Fruit fly (Drosophila melanogaster): ENCODE data around the gene kmr.
A peak's percentile ranks its signal among the peaks of the same experiment; 100 is the strongest.

Gene kmr

dm6 chr3R:13676137-13677086 is 38.6 kb upstream of the kmr start, which contains the start of the genes Lkb1 and CG9588 (continued):
- peak; percentile 1 for TF ChIP-seq tx (GFP tag; optimal IDR thresholded peaks at IDR 0.05)
- no peak for TF ChIP-seq HmgD (GFP tag; optimal IDR thresholded peaks at IDR 0.05)
- no peak for TF ChIP-seq p53 (GFP tag; optimal IDR thresholded peaks at IDR 0.05)
- TF ChIP-seq nerfin-1 (tag; optimal IDR thresholded peaks at IDR 0.05) = no peak
- peak; percentile 23 for TF ChIP-seq CG12391 (tag; optimal IDR thresholded peaks at IDR 0.05)
- TF ChIP-seq CG6254 (GFP tag; optimal IDR thresholded peaks at IDR 0.05) = no peak
- no peak for TF ChIP-seq CG6683 (GFP tag; optimal IDR thresholded peaks at IDR 0.05)
- peak; percentile 57; the same call in 1 of the 3 replicates for TF ChIP-seq CG6175 (GFP tag; IDR thresholded peaks at IDR 0.05)
- TF ChIP-seq usp (GFP tag; optimal IDR thresholded peaks at IDR 0.05) = no peak
- no peak for TF ChIP-seq CG17186 (GFP tag; optimal IDR thresholded peaks at IDR 0.05)
- peak; percentile 70 for TF ChIP-seq CG10959 (GFP tag; IDR thresholded peaks at IDR 0.05)
- TF ChIP-seq eve (GFP tag; optimal IDR thresholded peaks at IDR 0.05) = no peak
- TF ChIP-seq Aef1 (GFP tag; IDR thresholded peaks at IDR 0.05) = peak; percentile 65
- TF ChIP-seq CG1832 (GFP tag; optimal IDR thresholded peaks at IDR 0.05) = no peak
- no peak for TF ChIP-seq z (GFP tag; IDR thresholded peaks at IDR 0.05)
- peak; percentile 39 for TF ChIP-seq stwl (tag; optimal IDR thresholded peaks at IDR 0.05)
- TF ChIP-seq Bgb (GFP tag; IDR thresholded peaks at IDR 0.05; ENCODE audit: partially characterized antibody) = no peak
- peak; percentile 38 for TF ChIP-seq CG13775 (GFP tag; optimal IDR thresholded peaks at IDR 0.05)
- TF ChIP-seq CrebB (tag; optimal IDR thresholded peaks at IDR 0.05) = no peak
- TF ChIP-seq vfl (GFP tag; optimal IDR thresholded peaks at IDR 0.05) = peak; percentile 19
- TF ChIP-seq inv (GFP tag; IDR thresholded peaks at IDR 0.05; ENCODE audit: partially characterized antibody) = no peak
- no peak for TF ChIP-seq Elba2 (GFP tag; optimal IDR thresholded peaks at IDR 0.05)
- peak; percentile 40; the same call in 1 of the 2 replicates for TF ChIP-seq CG10321 (GFP tag; IDR thresholded peaks at IDR 0.05)
- TF ChIP-seq Bteb2 (GFP tag; optimal IDR thresholded peaks at IDR 0.05) = no peak
- no peak for TF ChIP-seq CG42726 (GFP tag; IDR thresholded peaks at IDR 0.05; ENCODE audit: partially characterized antibody)
- 0 out of 2 replicates have a peak, but pooled peaks have one; percentile 43 for TF ChIP-seq CG11696 (GFP tag; IDR thresholded peaks at IDR 0.05)
- TF ChIP-seq CG32772 (GFP tag; IDR thresholded peaks at IDR 0.05) = peak; percentile 66
- TF ChIP-seq dati (GFP tag; IDR thresholded peaks at IDR 0.05) = peak; percentile 20; the same call in 1 of the 2 replicates
- TF ChIP-seq fd102C (GFP tag; optimal IDR thresholded peaks at IDR 0.05) = no peak
- peak; percentile 17 for TF ChIP-seq fu2 (GFP tag; optimal IDR thresholded peaks at IDR 0.05)
- no peak for TF ChIP-seq crc (GFP tag; optimal IDR thresholded peaks at IDR 0.05)
- TF ChIP-seq gt (GFP tag; IDR thresholded peaks at IDR 0.05) = no peak; the same call in 1 of the 2 replicates
- no peak for TF ChIP-seq CG4854 (GFP tag; optimal IDR thresholded peaks at IDR 0.05)
- TF ChIP-seq Nf-YA (GFP tag; IDR thresholded peaks at IDR 0.05) = peak; percentile 69; the same call in 1 of the 2 replicates
- TF ChIP-seq CG8290 (GFP tag; optimal IDR thresholded peaks at IDR 0.05) = no peak
- TF ChIP-seq CG8290 (tag; optimal IDR thresholded peaks at IDR 0.05) = peak in 1 of 2 experiments; percentile 73
- peak; percentile 39 for TF ChIP-seq ewg (GFP tag; optimal IDR thresholded peaks at IDR 0.05)
- peak; percentile 52; the same call in 1 of the 2 replicates for TF ChIP-seq toy (GFP tag; IDR thresholded peaks at IDR 0.05)
- no peak for TF ChIP-seq Fer1 (GFP tag; optimal IDR thresholded peaks at IDR 0.05)
- 0 out of 2 replicates have a peak, but pooled peaks have one; percentile 42 for TF ChIP-seq dan (GFP tag; IDR thresholded peaks at IDR 0.05)
- peak; percentile 43 for TF ChIP-seq CG10209 (GFP tag; optimal IDR thresholded peaks at IDR 0.05)
- no peak for TF ChIP-seq CG3163 (GFP tag; optimal IDR thresholded peaks at IDR 0.05)
- peak; percentile 84 for TF ChIP-seq ase (GFP tag; IDR thresholded peaks at IDR 0.05)
- TF ChIP-seq CG1024 (GFP tag; IDR thresholded peaks at IDR 0.05) = peak; percentile 78
- TF ChIP-seq ATbp (GFP tag; optimal IDR thresholded peaks at IDR 0.05) = no peak
- TF ChIP-seq Atf-2 (GFP tag; optimal IDR thresholded peaks at IDR 0.05) = peak; percentile 35
- TF ChIP-seq CG1233 (GFP tag; optimal IDR thresholded peaks at IDR 0.05) = peak; percentile 32
- no peak for TF ChIP-seq h (optimal IDR thresholded peaks at IDR 0.05)
- no peak for TF ChIP-seq scrt (GFP tag; optimal IDR thresholded peaks at IDR 0.05)
